Worm (Caenorhabditis elegans) whole organism, young adult: ENCODE measurements around the gene W02D7.5.
"Not testable (repeated sequence)": the region's sequence is repeated elsewhere in the genome, so short reads cannot be mapped to it uniquely, and the experiment has no call there.

Experiments used
- C06A6.2 ChIP-seq: fragments of 200-800 bp; sonication (Bioruptor generic); conservative IDR thresholded peaks from 2 replicates; pipeline ENCODE4 v1.3.6; 2022; ENCODE audit warnings: missing genetic modification characterization, missing compliant biosample characterization
- akir-1 ChIP-seq: fragments of 200-800 bp; sonication (Bioruptor generic); optimal IDR thresholded peaks from 2 replicates; lab custom pipeline; 2018; ENCODE audit warnings: mild to moderate bottlenecking, missing genetic modification characterization, moderate library complexity, missing compliant biosample characterization
- ccch-3 ChIP-seq: fragments of 200-800 bp; sonication (Bioruptor generic); optimal IDR thresholded peaks from 2 replicates; lab custom pipeline; 2018; ENCODE audit warnings: mild to moderate bottlenecking, missing genetic modification characterization, missing compliant biosample characterization
- ekl-4 ChIP-seq: fragments of 200-800 bp; sonication (Bioruptor generic); IDR thresholded peaks from 2 replicates; pipeline ENCODE4 v1.3.6; 2022; ENCODE audit warnings: missing genetic modification reagents, missing genetic modification characterization, missing compliant biosample characterization
- ets-4 ChIP-seq: fragments of 200-800 bp; sonication (Bioruptor generic); optimal IDR thresholded peaks from 2 replicates; lab custom pipeline; 2018; ENCODE audit warnings: mild to moderate bottlenecking, missing genetic modification characterization, missing compliant biosample characterization
- him-1 ChIP-seq: sonication (generic microtip); optimal IDR thresholded peaks from 2 replicates; lab custom pipeline; 2016; ENCODE audit warnings: missing genotype, missing genetic modification reagents, missing genetic modification characterization, missing compliant biosample characterization
- mes-4 ChIP-seq: sonication (generic microtip); optimal IDR thresholded peaks from 2 replicates; lab custom pipeline; 2016; ENCODE audit warnings: missing genotype, missing genetic modification characterization, missing compliant biosample characterization
- nfya-1 ChIP-seq: sonication (generic microtip); optimal IDR thresholded peaks from 2 replicates; lab custom pipeline; 2017; ENCODE audit warnings: antibody characterized with exemption, missing compliant biosample characterization, missing genetic modification characterization, borderline replicate concordance; ENCODE audit not compliant: insufficient read depth
- pha-4 ChIP-seq: fragments of 150-350 bp; sonication (generic microtip); optimal IDR thresholded peaks from 2 replicates; lab custom pipeline; 2014; ENCODE audit warnings: missing biosample characterization, missing genetic modification reagents, missing genetic modification characterization
- unc-130 ChIP-seq: sonication (generic microtip); optimal IDR thresholded peaks from 2 replicates; lab custom pipeline; 2016; ENCODE audit warnings: missing genetic modification reagents, missing genetic modification characterization, missing compliant biosample characterization
- unc-62 ChIP-seq: fragments of 150-350 bp; optimal IDR thresholded peaks from 2 replicates; lab custom pipeline; 2014; ENCODE audit warnings: missing biosample characterization, missing genetic modification reagents, missing genetic modification characterization
- ztf-22 ChIP-seq: fragments of 200-800 bp; sonication (Bioruptor generic); optimal IDR thresholded peaks from 2 replicates; lab custom pipeline; 2018; ENCODE audit warnings: mild to moderate bottlenecking, missing genetic modification characterization, moderate library complexity, missing compliant biosample characterization

ce11 chrV:8329390-8329789 is 30.3 kb upstream of the W02D7.5 start:
- not testable (repeated sequence) for TF ChIP-seq nfya-1 (tag; lab: Kevin White, UChicago); pha-4 (tag; lab: Kevin White, UChicago); akir-1 (GFP tag; lab: Kevin White, UChicago); unc-62 (GFP tag; lab: Kevin White, UChicago); ztf-22; ccch-3 (GFP tag; lab: Kevin White, UChicago); ets-4 (GFP tag; lab: Kevin White, UChicago); mes-4 (tag; lab: Kevin White, UChicago); ekl-4 (GFP tag; lab: Robert Waterston, UW); him-1 (tag; lab: Kevin White, UChicago); C06A6.2 (GFP tag; lab: Robert Waterston, UW); unc-130 (GFP tag; lab: Kevin White, UChicago)
